Fruit fly (Drosophila melanogaster) whole organism: Measurements from ENCODE around the gene Spn.

Experiments
- CG8478 ChIP-seq: fragments of >200 bp; optimal IDR thresholded peaks from 2 replicates; lab custom pipeline; 2018; ENCODE audit warnings: inconsistent platforms
- EcR ChIP-seq, 2 experiments: fragments of >200 bp; optimal IDR thresholded peaks; 2 replicates each; lab custom pipeline; 2017; ENCODE audit warnings: missing biosample characterization in 2 of 2, missing genetic modification characterization in 2 of 2, missing genetic modification reagents in 2 of 2
- psq ChIP-seq: fragments of >200 bp; optimal IDR thresholded peaks from 2 replicates; lab custom pipeline; 2017
- usp ChIP-seq: fragments of >200 bp; optimal IDR thresholded peaks from 2 replicates; lab custom pipeline; 2017; ENCODE audit warnings: missing biosample characterization, missing genetic modification characterization, mixed read lengths

dm6 chr3L:2582290-2582689, 28.2 kb upstream of the Spn start:
- TF ChIP-seq psq (no peak), usp (GFP tag; lab: Kevin White, UChicago) (no peak), EcR (GFP tag; optimal IDR thresholded peaks at IDR 0.05; lab: Kevin White, UChicago) (no peak), CG8478 (lab: Kevin White, UChicago) (no peak)
